Fruit fly (Drosophila melanogaster) whole organism, prepupa: Measurements from ENCODE around the gene Spn.

Experiments used
- CG6276 ChIP-seq: fragments of 200-800 bp; sonication (Bioruptor generic); optimal IDR thresholded peaks from 2 replicates; lab custom pipeline; 2017; ENCODE audit warnings: missing biosample characterization, mild to moderate bottlenecking, missing genetic modification characterization
- Ets96B ChIP-seq: fragments of 200-800 bp; optimal IDR thresholded peaks from 2 replicates; lab custom pipeline; 2019; ENCODE audit warnings: missing biosample characterization, mild to moderate bottlenecking, missing genetic modification characterization, moderate library complexity
- ss ChIP-seq, 2 experiments: fragments of 200-800 bp; sonication (Bioruptor generic); optimal IDR thresholded peaks; 2 replicates in 1 of 2; 3 replicates in 1 of 2; lab custom pipeline; 2017 to 2018; ENCODE audit warnings: mild to moderate bottlenecking in 2 of 2, missing biosample characterization in 2 of 2, missing genetic modification characterization in 2 of 2, moderate library complexity in 1 of 2
- topi ChIP-seq: fragments of 200-800 bp; sonication (Bioruptor generic); optimal IDR thresholded peaks from 3 replicates; lab custom pipeline; 2016; ENCODE audit warnings: missing biosample characterization, missing genetic modification characterization

DNA sequence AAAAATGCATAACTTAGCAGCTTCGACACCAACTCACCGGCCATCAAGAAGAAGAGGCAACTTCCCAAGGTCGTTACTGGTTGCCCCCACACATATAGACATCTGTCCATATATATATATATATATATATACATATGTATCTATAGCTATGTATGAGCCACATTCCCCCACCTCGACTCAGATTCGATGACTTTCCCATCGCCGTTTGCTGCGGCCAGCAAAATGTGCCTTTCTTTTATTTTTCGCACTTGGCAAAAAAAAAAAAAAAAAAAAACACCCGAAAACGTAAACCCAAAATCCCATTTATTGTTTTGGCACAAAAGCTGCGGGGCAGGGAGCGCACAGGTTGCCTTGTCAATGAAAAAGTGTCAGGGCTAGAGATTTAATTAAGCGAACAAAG lies 20.6 kb upstream of the Spn start:
- TF ChIP-seq Ets96B (no peak), CG6276 (no peak), topi (GFP tag; lab: Kevin White, UChicago) (no peak), ss (GFP tag; optimal IDR thresholded peaks at IDR 0.05; lab: Kevin White, UChicago) (no peak)
